Worm (Caenorhabditis elegans) whole organism, early embryonic: Measurements from ENCODE around the gene cdh-12.

Source experiments
- B0310.2 ChIP-seq: sonication (generic microtip); optimal IDR thresholded peaks from 2 replicates; lab custom pipeline; 2016; ENCODE audit warnings: mild to moderate bottlenecking, missing genetic modification characterization, missing compliant biosample characterization
- F13C5.2 ChIP-seq: sonication (generic microtip); optimal IDR thresholded peaks from 2 replicates; lab custom pipeline; 2017; ENCODE audit warnings: mild to moderate bottlenecking, missing genetic modification characterization, inconsistent platforms, missing compliant biosample characterization
- aly-1 ChIP-seq: sonication (generic microtip); optimal IDR thresholded peaks from 2 replicates; lab custom pipeline; 2016; ENCODE audit warnings: missing genetic modification characterization, missing compliant biosample characterization
- ama-1 ChIP-seq: fragments of 150-350 bp; optimal IDR thresholded peaks from 2 replicates; lab custom pipeline; 2014
- ceh-13 ChIP-seq: fragments of 200-800 bp; sonication (Bioruptor generic); optimal IDR thresholded peaks from 2 replicates; lab custom pipeline; 2018; ENCODE audit warnings: mild to moderate bottlenecking, missing genetic modification characterization, missing compliant biosample characterization
- ceh-36 ChIP-seq: sonication (generic microtip); optimal IDR thresholded peaks from 2 replicates; lab custom pipeline; 2016; ENCODE audit warnings: missing genetic modification characterization, inconsistent platforms, missing compliant biosample characterization
- ets-7 ChIP-seq: sonication (generic microtip); optimal IDR thresholded peaks from 2 replicates; lab custom pipeline; 2016; ENCODE audit warnings: missing genotype, missing genetic modification characterization, missing compliant biosample characterization
- flt-1 ChIP-seq: fragments of 200-800 bp; sonication (Bioruptor generic); IDR thresholded peaks from 2 replicates; pipeline ENCODE4 v1.3.6; 2022; ENCODE audit warnings: missing genetic modification characterization, missing compliant biosample characterization
- hmbx-1 ChIP-seq: sonication (generic microtip); optimal IDR thresholded peaks from 2 replicates; lab custom pipeline; 2016; ENCODE audit warnings: mild to moderate bottlenecking, missing genetic modification characterization, missing compliant biosample characterization
- hmg-4 ChIP-seq: fragments of 200-800 bp; sonication (Bioruptor generic); optimal IDR thresholded peaks from 2 replicates; lab custom pipeline; 2018; ENCODE audit warnings: mild to moderate bottlenecking, missing genetic modification characterization, missing compliant biosample characterization
- hnd-1 ChIP-seq: sonication (generic microtip); optimal IDR thresholded peaks from 2 replicates; lab custom pipeline; 2016; ENCODE audit warnings: missing genetic modification characterization, missing compliant biosample characterization
- pes-1 ChIP-seq: fragments of 200-800 bp; sonication (Bioruptor generic); IDR thresholded peaks from 2 replicates; pipeline ENCODE4 v1.3.6; 2022; ENCODE audit warnings: missing genetic modification reagents, missing genetic modification characterization, missing compliant biosample characterization
- scrt-1 ChIP-seq: fragments of 200-800 bp; sonication (Bioruptor generic); IDR thresholded peaks from 2 replicates; pipeline ENCODE4 v1.3.6; 2022; ENCODE audit warnings: missing genetic modification characterization, missing compliant biosample characterization
- sea-1 ChIP-seq: fragments of 200-800 bp; sonication (Bioruptor generic); conservative IDR thresholded peaks from 2 replicates; pipeline ENCODE4 v1.3.6; 2022; ENCODE audit warnings: missing genetic modification characterization, missing compliant biosample characterization
- tbx-11 ChIP-seq: fragments of 200-800 bp; sonication (Bioruptor generic); IDR thresholded peaks from 2 replicates; pipeline ENCODE4 v1.3.6; 2022; ENCODE audit warnings: missing genetic modification characterization, missing compliant biosample characterization
- tbx-37 ChIP-seq: fragments of 200-800 bp; sonication (Bioruptor generic); conservative IDR thresholded peaks from 2 replicates; pipeline ENCODE4 v1.3.6; 2022; ENCODE audit warnings: missing genetic modification reagents, missing genetic modification characterization, missing compliant biosample characterization
- tra-4 ChIP-seq: sonication (generic microtip); optimal IDR thresholded peaks from 2 replicates; lab custom pipeline; 2017; ENCODE audit warnings: missing genetic modification characterization, missing compliant biosample characterization

The cdh-12 gene

ce11 chrIII:1221995-1222394 is 70.2 kb downstream of the cdh-12 start:
- TF ChIP-seq B0310.2 (tag; lab: Kevin White, UChicago) (no peak), pes-1 (no peak), hmbx-1 (tag; lab: Kevin White, UChicago) (no peak), sea-1 (GFP tag; lab: Robert Waterston, UW) (no peak), ama-1 (no peak), aly-1 (no peak)

ce11 chrIII:1223319-1224093 is 71.7 kb downstream of the cdh-12 start:
- TF ChIP-seq sea-1 (GFP tag; lab: Robert Waterston, UW), result no peak
- no peak for TF ChIP-seq F13C5.2 (tag; lab: Kevin White, UChicago)

ce11 chrIII:1225116-1225515 is 73.3 kb downstream of the cdh-12 start:
- no peak for TF ChIP-seq tbx-37 (GFP tag; lab: Robert Waterston, UW)
- TF ChIP-seq tra-4 (tag; lab: Kevin White, UChicago), result no peak
- no peak for TF ChIP-seq scrt-1 (GFP tag; lab: Robert Waterston, UW)
- TF ChIP-seq F13C5.2 (tag; lab: Kevin White, UChicago), result no peak
- no peak for TF ChIP-seq aly-1
- TF ChIP-seq hnd-1 (tag; lab: Kevin White, UChicago), result no peak
- no peak for TF ChIP-seq ets-7 (tag; lab: Kevin White, UChicago)
- no peak for TF ChIP-seq ama-1
- no peak for TF ChIP-seq ceh-36 (tag; lab: Kevin White, UChicago)
- TF ChIP-seq hmg-4, result no peak
- no peak for TF ChIP-seq sea-1 (GFP tag; lab: Robert Waterston, UW)
- no peak for TF ChIP-seq flt-1
- no peak for TF ChIP-seq B0310.2 (tag; lab: Kevin White, UChicago)
- TF ChIP-seq hmbx-1 (tag; lab: Kevin White, UChicago), result no peak

ce11 chrIII:1225595-1225994 is 73.8 kb downstream of the cdh-12 start:
- TF ChIP-seq ets-7 (tag; lab: Kevin White, UChicago), result no peak

- no peak for TF ChIP-seq hmbx-1 (tag; lab: Kevin White, UChicago)
- TF ChIP-seq tra-4 (tag; lab: Kevin White, UChicago), result no peak
- no peak for TF ChIP-seq ceh-13 (GFP tag; lab: Kevin White, UChicago)
Observed at ce11 chrIII:1226256-1226655, 74.4 kb downstream of the cdh-12 start.

ce11 chrIII:1228593-1228992 is 76.7 kb downstream of the cdh-12 start:
- TF ChIP-seq hmg-4 (no peak), sea-1 (GFP tag; lab: Robert Waterston, UW) (no peak)

- TF ChIP-seq tbx-11 (GFP tag; lab: Robert Waterston, UW), result no peak
- no peak for TF ChIP-seq tra-4 (tag; lab: Kevin White, UChicago)
- no peak for TF ChIP-seq hmg-4
Observed at ce11 chrIII:1229510-1229909, 77.7 kb downstream of the cdh-12 start.

- TF ChIP-seq B0310.2 (tag; lab: Kevin White, UChicago), result no peak
- no peak for TF ChIP-seq ets-7 (tag; lab: Kevin White, UChicago)
- no peak for TF ChIP-seq ama-1
- TF ChIP-seq tra-4 (tag; lab: Kevin White, UChicago), result no peak
- no peak for TF ChIP-seq tbx-37 (GFP tag; lab: Robert Waterston, UW)
- TF ChIP-seq hnd-1 (tag; lab: Kevin White, UChicago), result no peak
Observed at ce11 chrIII:1230174-1230573, 78.3 kb downstream of the cdh-12 start, which contains the start of gene pes-4. pes-4 (minus strand) TSS chrIII:1230274.

- no peak for TF ChIP-seq tbx-37 (GFP tag; lab: Robert Waterston, UW)
- TF ChIP-seq ceh-36 (tag; lab: Kevin White, UChicago), result no peak
- TF ChIP-seq hmbx-1 (tag; lab: Kevin White, UChicago), result no peak
- no peak for TF ChIP-seq tbx-11 (GFP tag; lab: Robert Waterston, UW)
- TF ChIP-seq flt-1, result no peak
Observed at ce11 chrIII:1230672-1231071, 78.8 kb downstream of the cdh-12 start.
